Worm (Caenorhabditis elegans) whole organism, late embryonic: Measurements from ENCODE around the gene irld-27.

ENCODE experiments used
- C38D4.7 ChIP-seq: fragments of 200-800 bp; sonication (Bioruptor generic); optimal IDR thresholded peaks from 2 replicates; lab custom pipeline; 2018; ENCODE audit warnings: mild to moderate bottlenecking, missing genetic modification characterization, moderate library complexity, missing compliant biosample characterization
- F13H6.1 ChIP-seq: sonication (generic microtip); optimal IDR thresholded peaks from 2 replicates; lab custom pipeline; 2016; ENCODE audit warnings: missing genetic modification characterization, missing compliant biosample characterization
- K02D7.2 ChIP-seq: sonication (generic microtip); optimal IDR thresholded peaks from 2 replicates; lab custom pipeline; 2017; ENCODE audit warnings: mild to moderate bottlenecking, missing genetic modification characterization, missing compliant biosample characterization
- K09A11.1 ChIP-seq: sonication (generic microtip); optimal IDR thresholded peaks from 2 replicates; lab custom pipeline; 2017; ENCODE audit warnings: antibody characterized with exemption, mild to moderate bottlenecking, missing genetic modification characterization, missing compliant biosample characterization; ENCODE audit not compliant: insufficient read depth
- T23F11.4 ChIP-seq: fragments of 200-800 bp; sonication (Bioruptor generic); optimal IDR thresholded peaks from 2 replicates; lab custom pipeline; 2018; ENCODE audit warnings: mild to moderate bottlenecking, missing genetic modification characterization, missing compliant biosample characterization
- ahr-1 ChIP-seq: sonication (generic microtip); optimal IDR thresholded peaks from 2 replicates; lab custom pipeline; 2016; ENCODE audit warnings: missing genetic modification characterization, missing compliant biosample characterization
- ceh-14 ChIP-seq: sonication (generic microtip); optimal IDR thresholded peaks from 2 replicates; lab custom pipeline; 2016; ENCODE audit warnings: missing genotype, missing genetic modification characterization, missing compliant biosample characterization
- ceh-18 ChIP-seq: sonication (generic microtip); optimal IDR thresholded peaks from 2 replicates; lab custom pipeline; 2016; ENCODE audit warnings: missing genetic modification characterization, missing compliant biosample characterization
- ceh-19 ChIP-seq: fragments of 200-800 bp; sonication (Bioruptor generic); optimal IDR thresholded peaks from 2 replicates; lab custom pipeline; 2018; ENCODE audit warnings: mild to moderate bottlenecking, missing genetic modification characterization, missing compliant biosample characterization
- ceh-2 ChIP-seq: sonication (generic microtip); optimal IDR thresholded peaks from 2 replicates; lab custom pipeline; 2016; ENCODE audit warnings: missing genotype, missing genetic modification characterization, missing compliant biosample characterization
- ceh-24 ChIP-seq: sonication (generic microtip); optimal IDR thresholded peaks from 2 replicates; lab custom pipeline; 2016; ENCODE audit warnings: mild to moderate bottlenecking, missing genetic modification characterization, missing compliant biosample characterization
- ceh-30 ChIP-seq: fragments of 150-350 bp; optimal IDR thresholded peaks from 2 replicates; lab custom pipeline; 2014; ENCODE audit warnings: missing biosample characterization, missing genetic modification characterization
- ceh-34 ChIP-seq: sonication (generic microtip); optimal IDR thresholded peaks from 2 replicates; lab custom pipeline; 2016; ENCODE audit warnings: mild to moderate bottlenecking, missing genetic modification characterization, missing compliant biosample characterization
- ceh-45 ChIP-seq: fragments of 200-800 bp; sonication (Bioruptor generic); IDR thresholded peaks from 2 replicates; pipeline ENCODE4 v1.3.6; 2022; ENCODE audit warnings: missing genetic modification reagents, missing genetic modification characterization, missing compliant biosample characterization
- ceh-48 ChIP-seq: sonication (generic microtip); optimal IDR thresholded peaks from 2 replicates; lab custom pipeline; 2016; ENCODE audit warnings: missing genetic modification characterization, inconsistent platforms, missing compliant biosample characterization
- ceh-6 ChIP-seq: fragments of 200-800 bp; sonication (Bioruptor generic); optimal IDR thresholded peaks from 2 replicates; lab custom pipeline; 2018; ENCODE audit warnings: mild to moderate bottlenecking, missing genetic modification characterization, missing compliant biosample characterization
- ceh-9 ChIP-seq: sonication (generic microtip); optimal IDR thresholded peaks from 2 replicates; lab custom pipeline; 2016; ENCODE audit warnings: mild to moderate bottlenecking, missing genetic modification characterization, inconsistent platforms, missing compliant biosample characterization
- dmd-4 ChIP-seq: sonication (generic microtip); optimal IDR thresholded peaks from 2 replicates; lab custom pipeline; 2016; ENCODE audit warnings: borderline replicate concordance, missing genetic modification characterization, missing compliant biosample characterization
- elt-2 ChIP-seq: sonication (generic microtip); optimal IDR thresholded peaks from 2 replicates; lab custom pipeline; 2016; ENCODE audit warnings: missing genetic modification reagents, missing genetic modification characterization, missing compliant biosample characterization
- elt-4 ChIP-seq: sonication (generic microtip); optimal IDR thresholded peaks from 2 replicates; lab custom pipeline; 2016; ENCODE audit warnings: missing genetic modification characterization, missing compliant biosample characterization
- ets-4 ChIP-seq: sonication (generic microtip); optimal IDR thresholded peaks from 2 replicates; lab custom pipeline; 2016; ENCODE audit warnings: missing genetic modification characterization, missing compliant biosample characterization
- fax-1 ChIP-seq: sonication (generic microtip); optimal IDR thresholded peaks from 2 replicates; lab custom pipeline; 2016; ENCODE audit warnings: missing genotype, missing genetic modification characterization, missing compliant biosample characterization
- gmeb-2 ChIP-seq: sonication (generic microtip); optimal IDR thresholded peaks from 2 replicates; lab custom pipeline; 2016; ENCODE audit warnings: missing genetic modification characterization, inconsistent platforms, missing compliant biosample characterization
- hlh-30 ChIP-seq: sonication (generic microtip); optimal IDR thresholded peaks from 2 replicates; lab custom pipeline; 2017; ENCODE audit warnings: antibody characterized with exemption, missing genetic modification characterization, missing compliant biosample characterization; ENCODE audit not compliant: insufficient read depth
- hlh-8 ChIP-seq: sonication (generic microtip); optimal IDR thresholded peaks from 2 replicates; lab custom pipeline; 2016; ENCODE audit warnings: missing genotype, missing genetic modification characterization, missing compliant biosample characterization
- madf-2 ChIP-seq: sonication (generic microtip); optimal IDR thresholded peaks from 2 replicates; lab custom pipeline; 2017; ENCODE audit warnings: missing genetic modification characterization, missing compliant biosample characterization
- nfya-1 ChIP-seq: sonication (generic microtip); optimal IDR thresholded peaks from 2 replicates; lab custom pipeline; 2017; ENCODE audit warnings: missing genetic modification characterization, mild to moderate bottlenecking, missing compliant biosample characterization, antibody characterized with exemption, moderate library complexity
- nhr-11 ChIP-seq: fragments of 150-350 bp; optimal IDR thresholded peaks from 2 replicates; lab custom pipeline; 2014; ENCODE audit warnings: missing biosample characterization, missing genetic modification characterization
- nhr-232 ChIP-seq: sonication (generic microtip); optimal IDR thresholded peaks from 2 replicates; lab custom pipeline; 2016; ENCODE audit warnings: missing genetic modification characterization, missing compliant biosample characterization
- npax-4 ChIP-seq: sonication (generic microtip); optimal IDR thresholded peaks from 2 replicates; lab custom pipeline; 2016; ENCODE audit warnings: missing genetic modification characterization, missing compliant biosample characterization
- odd-2 ChIP-seq: sonication (generic microtip); optimal IDR thresholded peaks from 2 replicates; lab custom pipeline; 2017; ENCODE audit warnings: antibody characterized with exemption, mild to moderate bottlenecking, missing genetic modification characterization, missing compliant biosample characterization
- pat-9 ChIP-seq: fragments of 200-800 bp; sonication (Bioruptor generic); optimal IDR thresholded peaks from 2 replicates; lab custom pipeline; 2018; ENCODE audit warnings: mild to moderate bottlenecking, missing genetic modification characterization, moderate library complexity, missing compliant biosample characterization
- pqm-1 ChIP-seq: sonication (generic microtip); optimal IDR thresholded peaks from 2 replicates; lab custom pipeline; 2016; ENCODE audit warnings: missing genetic modification characterization, missing compliant biosample characterization
- ref-2 ChIP-seq: sonication (generic microtip); optimal IDR thresholded peaks from 2 replicates; lab custom pipeline; 2016; ENCODE audit warnings: missing genetic modification characterization, missing compliant biosample characterization
- rnt-1 ChIP-seq: sonication (generic microtip); optimal IDR thresholded peaks from 2 replicates; lab custom pipeline; 2016; ENCODE audit warnings: missing genetic modification characterization, missing compliant biosample characterization
- sox-2 ChIP-seq: fragments of 200-800 bp; sonication (Bioruptor generic); IDR thresholded peaks from 2 replicates; pipeline ENCODE4 v1.3.6; 2022; ENCODE audit warnings: missing genetic modification reagents, missing genetic modification characterization, missing compliant biosample characterization
- sox-4 ChIP-seq: sonication (generic microtip); optimal IDR thresholded peaks from 2 replicates; lab custom pipeline; 2017; ENCODE audit warnings: mild to moderate bottlenecking, missing genetic modification characterization, inconsistent platforms, missing compliant biosample characterization
- syd-9 ChIP-seq: sonication (generic microtip); optimal IDR thresholded peaks from 2 replicates; lab custom pipeline; 2016; ENCODE audit warnings: mild to moderate bottlenecking, missing genetic modification characterization, moderate library complexity, missing compliant biosample characterization
- tbx-2 ChIP-seq: sonication (generic microtip); optimal IDR thresholded peaks from 2 replicates; lab custom pipeline; 2016; ENCODE audit warnings: missing genetic modification characterization, missing compliant biosample characterization
- tbx-7 ChIP-seq: sonication (generic microtip); optimal IDR thresholded peaks from 2 replicates; lab custom pipeline; 2016; ENCODE audit warnings: missing genotype, missing genetic modification characterization, missing compliant biosample characterization
- unc-42 ChIP-seq: sonication (generic microtip); optimal IDR thresholded peaks from 2 replicates; lab custom pipeline; 2016; ENCODE audit warnings: missing genotype, missing genetic modification characterization, missing compliant biosample characterization
- unc-86 ChIP-seq: sonication (generic microtip); optimal IDR thresholded peaks from 2 replicates; lab custom pipeline; 2016; ENCODE audit warnings: missing genetic modification characterization, missing compliant biosample characterization

irld-27 gene

ce11 chrII:3367100-3367499, 35.0 kb downstream of the irld-27 start, which contains the start of gene Y49F6C.6:
TSS of gene Y49F6C.6 (minus strand) at chrII:3367200.
- TF ChIP-seq K02D7.2 (no peak), madf-2 (tag; lab: Kevin White, UChicago) (no peak), ceh-34 (no peak), tbx-2 (tag; lab: Kevin White, UChicago) (no peak), pqm-1 (tag; lab: Kevin White, UChicago) (no peak), fax-1 (no peak), syd-9 (no peak), sox-2 (GFP tag; lab: Robert Waterston, UW) (no peak), rnt-1 (tag; lab: Kevin White, UChicago) (no peak), ceh-30 (tag; lab: Kevin White, UChicago) (no peak), ceh-19 (GFP tag; lab: Kevin White, UChicago) (no peak), sox-4 (no peak), nhr-11 (no peak), ahr-1 (no peak), nhr-232 (no peak), ceh-45 (no peak)

ce11 chrII:3368097-3368496, 36.0 kb downstream of the irld-27 start, which contains the start of gene Y49F6C.7:
TSS of gene Y49F6C.7 (minus strand) at chrII:3368197.
- TF ChIP-seq elt-2 (tag; lab: Kevin White, UChicago) (no peak), sox-4 (no peak), pat-9 (tag; lab: Kevin White, UChicago) (no peak), ceh-9 (tag; lab: Kevin White, UChicago) (no peak), gmeb-2 (tag; lab: Kevin White, UChicago) (no peak), unc-42 (tag; lab: Kevin White, UChicago) (no peak), dmd-4 (tag; lab: Kevin White, UChicago) (no peak), K09A11.1 (tag; lab: Kevin White, UChicago) (no peak), tbx-2 (tag; lab: Kevin White, UChicago) (no peak), odd-2 (tag; lab: Kevin White, UChicago) (no peak), ceh-24 (no peak), hlh-30 (tag; lab: Kevin White, UChicago) (no peak), hlh-8 (tag; lab: Kevin White, UChicago) (no peak), unc-86 (tag; lab: Kevin White, UChicago) (no peak)
- TF ChIP-seq, all 69 proteins: peak for 0

- TF ChIP-seq nfya-1 (tag; lab: Kevin White, UChicago) (peak; percentile 96), odd-2 (tag; lab: Kevin White, UChicago) (no peak)
These were observed 37.9 kb downstream of the irld-27 start, which contains the start of gene Y49F6C.8 for ce11 chrII:3370061-3370460. TSS of gene Y49F6C.8 (minus strand) at chrII:3370111.

ce11 chrII:3371010-3371409, 38.9 kb downstream of the irld-27 start, which contains the start of gene bath-23:
TSS of gene bath-23 (plus strand) at chrII:3371310.
- no peak for TF ChIP-seq ceh-14 (tag; lab: Kevin White, UChicago)
- no peak for TF ChIP-seq T23F11.4 (GFP tag; lab: Kevin White, UChicago)
- no peak for TF ChIP-seq nhr-11
- no peak for TF ChIP-seq madf-2 (tag; lab: Kevin White, UChicago)
- no peak for TF ChIP-seq ets-4
- no peak for TF ChIP-seq tbx-7 (tag; lab: Kevin White, UChicago)
- TF ChIP-seq ceh-6 (GFP tag; lab: Kevin White, UChicago), result no peak
- TF ChIP-seq F13H6.1, result no peak
- no peak for TF ChIP-seq ceh-18
- no peak for TF ChIP-seq odd-2 (tag; lab: Kevin White, UChicago)
- TF ChIP-seq unc-86 (tag; lab: Kevin White, UChicago), result no peak
- TF ChIP-seq npax-4 (tag; lab: Kevin White, UChicago), result no peak
- TF ChIP-seq elt-4, result no peak
- no peak for TF ChIP-seq hlh-30 (tag; lab: Kevin White, UChicago)
- TF ChIP-seq C38D4.7 (GFP tag; lab: Kevin White, UChicago), result no peak
- TF ChIP-seq ceh-48 (tag; lab: Kevin White, UChicago), result no peak
- TF ChIP-seq ref-2 (tag; lab: Kevin White, UChicago), result no peak
- no peak for TF ChIP-seq nfya-1 (tag; lab: Kevin White, UChicago)
- no peak for TF ChIP-seq ceh-2
